Worm (Caenorhabditis elegans) whole organism, L4/young adult: ENCODE results near the gene ugt-24.

Experiments
- W03F9.2 ChIP-seq: fragments of 150-350 bp; optimal IDR thresholded peaks from 2 replicates; lab custom pipeline; 2014; ENCODE audit warnings: missing biosample characterization, missing genetic modification characterization
- dao-5 ChIP-seq: sonication (generic microtip); optimal IDR thresholded peaks from 2 replicates; lab custom pipeline; 2016; ENCODE audit warnings: missing genotype, missing genetic modification characterization, moderate library complexity, missing compliant biosample characterization
- him-1 ChIP-seq: sonication (generic microtip); optimal IDR thresholded peaks from 2 replicates; lab custom pipeline; 2016; ENCODE audit warnings: missing genotype, missing genetic modification reagents, missing genetic modification characterization, missing compliant biosample characterization

DNA sequence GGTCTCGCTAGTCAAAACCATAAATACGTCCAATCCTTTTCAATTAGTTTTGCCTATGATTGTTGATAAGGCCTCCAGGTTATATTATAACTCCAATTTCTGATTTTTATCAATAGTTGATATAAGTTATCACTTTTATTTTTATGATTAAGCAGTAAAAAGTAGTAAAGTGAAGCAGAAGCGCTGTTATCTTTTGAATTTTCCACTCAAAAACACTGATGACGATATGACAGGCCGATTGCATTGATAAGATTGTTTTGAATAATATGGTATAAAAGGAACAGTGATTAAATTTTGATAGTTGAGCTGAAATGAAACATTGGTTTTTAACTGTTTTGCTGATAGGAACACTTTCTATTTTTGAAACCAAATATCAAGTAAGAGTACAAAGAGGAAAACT lies 24.9 kb downstream of the ugt-24 start, which contains the start of gene asp-9:
- TF ChIP-seq him-1: no peak
- no peak for TF ChIP-seq W03F9.2 (tag; lab: Kevin White, UChicago)
- TF ChIP-seq dao-5: no peak
